Worm (Caenorhabditis elegans) whole organism, L4/young adult: ENCODE measurements around the gene B0222.15.

Source experiments
- W03F9.2 ChIP-seq: fragments of 150-350 bp; optimal IDR thresholded peaks from 2 replicates; lab custom pipeline; 2014; ENCODE audit warnings: missing biosample characterization, missing genetic modification characterization
- dao-5 ChIP-seq: sonication (generic microtip); optimal IDR thresholded peaks from 2 replicates; lab custom pipeline; 2016; ENCODE audit warnings: missing genotype, missing genetic modification characterization, moderate library complexity, missing compliant biosample characterization
- him-1 ChIP-seq: sonication (generic microtip); optimal IDR thresholded peaks from 2 replicates; lab custom pipeline; 2016; ENCODE audit warnings: missing genotype, missing genetic modification reagents, missing genetic modification characterization, missing compliant biosample characterization

DNA sequence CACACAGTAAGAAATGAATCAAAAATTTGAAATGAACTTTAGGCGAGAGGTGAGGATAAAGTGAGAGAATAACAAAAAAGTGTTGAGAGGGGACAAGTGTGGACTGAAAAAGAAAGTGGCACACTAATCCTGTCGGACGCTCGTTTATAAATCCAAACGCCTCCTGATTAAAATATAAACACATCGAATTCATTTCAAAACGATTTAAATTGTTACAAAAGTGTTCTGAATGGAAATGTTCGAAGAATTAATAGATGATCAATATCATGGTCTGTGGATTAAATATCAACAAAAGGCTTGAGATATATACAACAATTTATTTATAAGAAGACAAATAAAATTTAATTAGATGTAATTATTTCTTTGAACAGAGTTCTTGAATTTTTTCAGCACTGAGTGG, 11.5 kb upstream of the B0222.15 start, which contains the start of gene B0222.11:
- no peak for TF ChIP-seq him-1 (tag; lab: Kevin White, UChicago)
- no peak for TF ChIP-seq W03F9.2 (tag; lab: Kevin White, UChicago)
- no peak for TF ChIP-seq dao-5 (tag; lab: Kevin White, UChicago)
